Worm (Caenorhabditis elegans): ENCODE results near the gene sek-6.

sek-6 gene

DNA sequence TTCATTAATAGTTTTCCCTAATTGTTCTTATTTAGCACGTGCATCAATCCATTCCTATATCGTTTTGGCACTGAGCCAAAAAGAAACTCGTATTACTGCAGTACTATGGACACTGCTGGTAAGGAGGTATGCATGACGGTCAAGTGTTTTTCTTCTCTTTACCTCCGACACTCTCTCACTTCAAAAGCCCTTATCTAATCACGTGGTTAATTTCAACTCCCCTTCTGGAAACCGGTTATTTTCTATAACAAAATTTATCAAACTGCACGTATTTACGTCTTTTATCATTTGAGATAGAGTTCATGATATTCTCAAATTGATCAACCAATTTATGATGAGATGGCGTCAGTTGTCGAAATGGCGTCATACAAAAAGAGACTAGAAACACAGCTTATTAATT lies 20.7 kb downstream of the sek-6 start (continued):
- TF ChIP-seq fkh-10 (GFP tag; optimal IDR thresholded peaks at IDR 0.05) (no peak), pqm-1 (tag; optimal IDR thresholded peaks at IDR 0.05) (peak; percentile 28)

DNA sequence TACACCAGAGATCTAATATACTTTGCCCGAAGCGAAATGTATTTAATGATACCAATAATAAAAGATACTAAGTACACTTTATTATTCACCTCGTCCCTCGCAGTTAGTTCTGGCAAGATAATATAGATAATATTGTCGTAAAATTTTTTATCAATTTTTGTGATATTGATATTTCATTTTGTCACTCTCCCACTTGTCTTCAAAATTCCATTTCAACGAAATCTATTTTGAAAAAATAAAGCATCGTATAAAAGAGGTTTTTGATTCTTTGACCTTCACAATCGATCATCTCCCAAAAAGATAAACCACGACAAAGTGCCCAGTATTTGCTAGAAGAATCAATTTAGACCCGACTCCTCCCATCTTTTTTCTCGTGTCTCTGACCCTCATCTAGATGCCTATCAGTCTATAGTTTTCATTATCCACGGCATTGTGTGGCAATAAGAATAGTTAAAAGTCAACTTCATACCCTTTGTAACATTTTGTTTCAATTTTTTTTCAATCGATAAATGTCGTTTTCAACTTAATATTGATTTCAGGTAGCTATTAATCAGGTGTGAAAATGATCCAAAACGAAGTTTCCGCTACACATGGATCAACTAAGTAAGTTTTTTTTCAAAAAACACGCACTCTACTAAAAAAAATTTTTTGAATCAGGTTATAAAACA lies 22.9 kb downstream of the sek-6 start, which contains the start of gene cbs-1:
Gene cbs-1 (plus strand): TSS at position 534 of the 668 bp plus-strand sequence.
- peak; percentile 89 for TF ChIP-seq php-3 (GFP tag; IDR thresholded peaks at IDR 0.05)
- TF ChIP-seq dve-1 (tag; optimal IDR thresholded peaks at IDR 0.05; ENCODE audit: insufficient read depth), result peak; percentile 76
- TF ChIP-seq nhr-48 (tag; optimal IDR thresholded peaks at IDR 0.05), result peak; percentile 12
- TF ChIP-seq ZK337.2 (GFP tag; IDR thresholded peaks at IDR 0.05), result no peak
- no peak for TF ChIP-seq duxl-1 (tag; optimal IDR thresholded peaks at IDR 0.05; ENCODE audit: poor library complexity)
- TF ChIP-seq snpc-1.2 (GFP tag; IDR thresholded peaks at IDR 0.05), result no peak
- no peak for TF ChIP-seq mep-1 (tag; optimal IDR thresholded peaks at IDR 0.05)
- TF ChIP-seq zag-1 (tag; optimal IDR thresholded peaks at IDR 0.05), result no peak
- TF ChIP-seq lsy-2 (tag; optimal IDR thresholded peaks at IDR 0.05), result no peak
- TF ChIP-seq zip-11 (GFP tag; IDR thresholded peaks at IDR 0.05), result no peak
- no peak for TF ChIP-seq sdz-12 (GFP tag; optimal IDR thresholded peaks at IDR 0.05)
- peak; percentile 0 for TF ChIP-seq hlh-30 (tag; optimal IDR thresholded peaks at IDR 0.05; ENCODE audit: insufficient read depth)
- no peak for TF ChIP-seq ceh-82 (tag; optimal IDR thresholded peaks at IDR 0.05)
- no peak for TF ChIP-seq cey-2 (tag; optimal IDR thresholded peaks at IDR 0.05; ENCODE audit: borderline replicate concordance, insufficient read depth)
- no peak for TF ChIP-seq nhr-237 (tag; optimal IDR thresholded peaks at IDR 0.05)
- TF ChIP-seq D1046.2 (GFP tag; IDR thresholded peaks at IDR 0.05), result no peak
- peak; percentile 29 for TF ChIP-seq hlh-11 (tag; optimal IDR thresholded peaks at IDR 0.05)
- TF ChIP-seq ces-1 (GFP tag; optimal IDR thresholded peaks at IDR 0.05), result no peak
- TF ChIP-seq skn-1 (tag; optimal IDR thresholded peaks at IDR 0.05), result no peak
- TF ChIP-seq dmd-6 (GFP tag; IDR thresholded peaks at IDR 0.05), result peak; percentile 15; the same call in 1 of the 2 replicates
- no peak for TF ChIP-seq F37D6.2 (tag; optimal IDR thresholded peaks at IDR 0.05)
- TF ChIP-seq unc-62 (GFP tag; optimal IDR thresholded peaks at IDR 0.05 in 1 of 2), result peak in 1 of 2 experiments; percentile 86
- no peak for TF ChIP-seq unc-62 (tag; optimal IDR thresholded peaks at IDR 0.05)
- TF ChIP-seq daf-16 (GFP tag; optimal IDR thresholded peaks at IDR 0.05), result no peak
- TF ChIP-seq daf-16 (tag; optimal IDR thresholded peaks at IDR 0.05), result peak; percentile 82
- TF ChIP-seq nhr-28 (tag; optimal IDR thresholded peaks at IDR 0.05), result peak; percentile 5
- TF ChIP-seq nhr-25 (tag; optimal IDR thresholded peaks at IDR 0.05; ENCODE audit: borderline replicate concordance, insufficient read depth), result no peak

DNA sequence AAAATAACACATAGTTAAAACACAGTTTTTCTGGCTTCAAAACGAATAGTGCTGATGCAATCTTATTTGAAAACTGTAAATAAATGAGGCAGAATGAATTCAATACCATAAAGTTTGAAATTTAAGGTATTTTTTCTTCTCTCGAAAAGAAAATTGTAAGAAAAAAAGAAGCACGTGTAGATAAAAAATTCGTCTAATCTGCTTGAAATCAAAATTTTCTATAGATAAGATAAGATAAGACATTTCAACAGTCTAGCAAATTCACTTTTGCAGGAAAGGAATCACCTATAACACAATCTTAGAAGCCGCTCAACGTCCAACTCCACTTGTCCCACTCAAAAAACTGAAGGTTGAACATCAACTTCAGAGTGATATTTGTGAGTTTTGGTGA lies 23.5 kb downstream of the sek-6 start:
- TF ChIP-seq R02D3.7 (tag; optimal IDR thresholded peaks at IDR 0.05) (no peak), Y75B8A.6 (GFP tag; IDR thresholded peaks at IDR 0.05) (no peak), pha-4 (GFP tag; IDR thresholded peaks at IDR 0.05) (no peak), pha-4 (tag; optimal IDR thresholded peaks at IDR 0.05) (no peak), aha-1 (tag) (peak; percentile 13), F26F4.8 (GFP tag; conservative IDR thresholded peaks at IDR 0.05) (no peak), mxl-2 (GFP tag; conservative IDR thresholded peaks at IDR 0.05) (no peak), mxl-3 (GFP tag; optimal IDR thresholded peaks at IDR 0.05) (peak; percentile 65), nhr-102 (tag; optimal IDR thresholded peaks at IDR 0.05) (peak; percentile 2), unc-39 (tag; optimal IDR thresholded peaks at IDR 0.05) (no peak), set-16 (GFP tag; IDR thresholded peaks at IDR 0.05) (no peak), T20F7.1 (GFP tag; optimal IDR thresholded peaks at IDR 0.05) (peak; percentile 18), lsy-2 (tag; optimal IDR thresholded peaks at IDR 0.05) (peak in 1 of 2 experiments; percentile 16), lin-38 (GFP tag; IDR thresholded peaks at IDR 0.05) (no peak), spr-3 (GFP tag; optimal IDR thresholded peaks at IDR 0.05) (no peak), daf-19 (GFP tag; conservative IDR thresholded peaks at IDR 0.05) (no peak), dve-1 (tag; optimal IDR thresholded peaks at IDR 0.05; ENCODE audit: insufficient read depth) (peak; percentile 25), php-3 (GFP tag; IDR thresholded peaks at IDR 0.05) (no peak), nhr-48 (tag; optimal IDR thresholded peaks at IDR 0.05) (no peak), dmd-6 (GFP tag; IDR thresholded peaks at IDR 0.05) (peak; percentile 55), vab-7 (GFP tag; IDR thresholded peaks at IDR 0.05) (no peak)

Measured in whole organism, L4 larva.